Fruit fly (Drosophila melanogaster) whole organism, wandering third instar larva: ENCODE measurements around the gene mtd.

ENCODE experiments used
- Abd-B ChIP-seq: fragments of >200 bp; optimal IDR thresholded peaks from 2 replicates; lab custom pipeline; 2017; ENCODE audit warnings: missing biosample characterization, missing genetic modification characterization
- CG32264 ChIP-seq: fragments of 200-800 bp; sonication (Bioruptor generic); optimal IDR thresholded peaks from 2 replicates; lab custom pipeline; 2016; ENCODE audit warnings: missing biosample characterization, missing genetic modification characterization
- CG9705 ChIP-seq: fragments of 200-800 bp; sonication (Bioruptor generic); optimal IDR thresholded peaks from 2 replicates; lab custom pipeline; 2018; ENCODE audit warnings: missing biosample characterization, mild to moderate bottlenecking, missing genetic modification characterization
- Dfd ChIP-seq: fragments of >200 bp; optimal IDR thresholded peaks from 2 replicates; lab custom pipeline; 2017; ENCODE audit warnings: missing biosample characterization, missing genetic modification characterization
- Dif ChIP-seq: fragments of 200-275, 200-300 bp; sonication (Bioruptor generic); optimal IDR thresholded peaks from 2 replicates; lab custom pipeline; 2018; ENCODE audit warnings: missing biosample characterization, missing genetic modification characterization; ENCODE audit not compliant: partially characterized antibody
- GATAd ChIP-seq: sonication (Bioruptor generic); optimal IDR thresholded peaks from 2 replicates; lab custom pipeline; 2016; ENCODE audit warnings: missing biosample characterization, missing genetic modification characterization
- HLH106 ChIP-seq: fragments of 200-800 bp; optimal IDR thresholded peaks from 3 replicates; lab custom pipeline; 2019; ENCODE audit warnings: missing biosample characterization, mild to moderate bottlenecking, missing genetic modification characterization, moderate library complexity
- Hnf4 ChIP-seq: fragments of 200-800 bp; sonication (Bioruptor generic); optimal IDR thresholded peaks from 2 replicates; lab custom pipeline; 2016; ENCODE audit warnings: missing biosample characterization, mild to moderate bottlenecking, missing genetic modification characterization
- Hr78 ChIP-seq: fragments of >200 bp; optimal IDR thresholded peaks from 2 replicates; lab custom pipeline; 2017; ENCODE audit warnings: missing biosample characterization, missing genetic modification characterization
- Hr83 ChIP-seq: fragments of 200-300 bp; sonication (Bioruptor generic); optimal IDR thresholded peaks from 2 replicates; lab custom pipeline; 2016; ENCODE audit warnings: missing biosample characterization, mild to moderate bottlenecking, missing genetic modification characterization, moderate library complexity; ENCODE audit not compliant: poor library complexity, severe bottlenecking
- Jra ChIP-seq: sonication (Bioruptor generic); optimal IDR thresholded peaks from 2 replicates; lab custom pipeline; 2016; ENCODE audit warnings: missing biosample characterization, missing genetic modification characterization
- Mio ChIP-seq: sonication (Bioruptor generic); optimal IDR thresholded peaks from 2 replicates; lab custom pipeline; 2016; ENCODE audit warnings: missing biosample characterization, missing genetic modification characterization
- N ChIP-seq: fragments of >200 bp; optimal IDR thresholded peaks from 2 replicates; lab custom pipeline; 2018; ENCODE audit warnings: missing biosample characterization, missing external identifiers, missing genetic modification characterization
- OdsH ChIP-seq: fragments of 200-800 bp; sonication (Bioruptor generic); optimal IDR thresholded peaks from 2 replicates; lab custom pipeline; 2016; ENCODE audit warnings: missing biosample characterization, mild to moderate bottlenecking, missing genetic modification characterization
- Rel ChIP-seq, 2 experiments: fragments of 200-800 bp; sonication (Bioruptor generic) in 1 of 2; optimal IDR thresholded peaks; 2 replicates in 1 of 2; 3 replicates in 1 of 2; lab custom pipeline; 2016 to 2019; ENCODE audit warnings: mild to moderate bottlenecking in 2 of 2, missing biosample characterization in 2 of 2, missing genetic modification characterization in 2 of 2, moderate library complexity in 1 of 2
- Sp1 ChIP-seq: fragments of 200-800 bp; sonication (Bioruptor generic); optimal IDR thresholded peaks from 3 replicates; lab custom pipeline; 2019; ENCODE audit warnings: missing biosample characterization, mild to moderate bottlenecking, missing genetic modification characterization, moderate library complexity
- Vsx2 ChIP-seq: fragments of 200-300, 225-300 bp; sonication (Bioruptor generic); optimal IDR thresholded peaks from 2 replicates; lab custom pipeline; 2018; ENCODE audit warnings: missing biosample characterization, missing genetic modification characterization; ENCODE audit not compliant: partially characterized antibody
- br ChIP-seq: fragments of 200-800 bp; sonication (Bioruptor generic); optimal IDR thresholded peaks from 2 replicates; lab custom pipeline; 2016; ENCODE audit warnings: missing biosample characterization, missing genetic modification characterization
- dl ChIP-seq, 2 experiments: fragments of 175-275, 200-275 bp in 1 of 2; fragments of 200-275 bp in 1 of 2; sonication (Bioruptor generic); optimal IDR thresholded peaks; lab custom pipeline; 2018; ENCODE audit warnings: mild to moderate bottlenecking in 2 of 2, missing biosample characterization in 2 of 2, missing genetic modification characterization in 2 of 2, moderate library complexity in 2 of 2; ENCODE audit not compliant: partially characterized antibody in 2 of 2, insufficient read depth in 1 of 2
- dsf ChIP-seq: sonication (Bioruptor generic); optimal IDR thresholded peaks from 2 replicates; lab custom pipeline; 2016; ENCODE audit warnings: missing biosample characterization, missing genetic modification characterization, borderline replicate concordance
- ey ChIP-seq: fragments of 200-800 bp; sonication (Bioruptor generic); optimal IDR thresholded peaks from 2 replicates; lab custom pipeline; 2016; ENCODE audit warnings: missing biosample characterization, missing genetic modification characterization
- foxo ChIP-seq, 2 experiments: fragments of 200-800 bp; sonication (Bioruptor generic); optimal IDR thresholded peaks; 2 replicates in 1 of 2; 3 replicates in 1 of 2; lab custom pipeline; 2016 to 2017; ENCODE audit warnings: missing biosample characterization in 2 of 2, missing genetic modification characterization in 2 of 2
- fru ChIP-seq: fragments of 200-800 bp; sonication (Bioruptor generic); optimal IDR thresholded peaks from 3 replicates; lab custom pipeline; 2016; ENCODE audit warnings: missing biosample characterization, mild to moderate bottlenecking, missing genetic modification characterization
- h ChIP-seq: fragments of 200-800 bp; sonication (Bioruptor generic); optimal IDR thresholded peaks from 3 replicates; lab custom pipeline; 2016; ENCODE audit warnings: missing biosample characterization, mild to moderate bottlenecking, missing genetic modification characterization
- jim ChIP-seq: fragments of 175-275, 200-325 bp; sonication (Bioruptor generic); optimal IDR thresholded peaks from 2 replicates; lab custom pipeline; 2016; ENCODE audit warnings: missing biosample characterization, mild to moderate bottlenecking, missing genetic modification characterization
- pan ChIP-seq: fragments of >200 bp; optimal IDR thresholded peaks from 2 replicates; lab custom pipeline; 2017
- psq ChIP-seq: fragments of 200-800 bp; sonication (Bioruptor generic); optimal IDR thresholded peaks from 3 replicates; lab custom pipeline; 2017; ENCODE audit warnings: missing biosample characterization, mild to moderate bottlenecking, missing genetic modification characterization, moderate library complexity
- rgr ChIP-seq: fragments of 200-800 bp; sonication (Bioruptor generic); optimal IDR thresholded peaks from 3 replicates; lab custom pipeline; 2016; ENCODE audit warnings: missing biosample characterization, mild to moderate bottlenecking, missing genetic modification characterization
- sv ChIP-seq: fragments of 200-800 bp; sonication (Bioruptor generic); optimal IDR thresholded peaks from 3 replicates; lab custom pipeline; 2016; ENCODE audit warnings: missing biosample characterization, missing genetic modification characterization
- tai ChIP-seq: sonication (Bioruptor generic); optimal IDR thresholded peaks from 2 replicates; lab custom pipeline; 2016; ENCODE audit warnings: missing biosample characterization, missing genetic modification characterization
- usp ChIP-seq: fragments of >200 bp; optimal IDR thresholded peaks from 2 replicates; lab custom pipeline; 2017; ENCODE audit warnings: missing biosample characterization, missing genetic modification characterization

mtd gene

dm6 chr3R:5350393-5350972, at the start of gene mtd:
mtd (minus strand) TSS chr3R:5350443.
- TF ChIP-seq tai (no peak), Hr83 (GFP tag; lab: Kevin White, UChicago) (no peak), GATAd (GFP tag; lab: Kevin White, UChicago) (no peak), Dfd (no peak), Hr78 (GFP tag; lab: Kevin White, UChicago) (no peak), Abd-B (GFP tag; lab: Kevin White, UChicago) (no peak), h (GFP tag; lab: Kevin White, UChicago) (no peak), usp (no peak), Sp1 (GFP tag; lab: Kevin White, UChicago) (no peak), sv (GFP tag; lab: Kevin White, UChicago) (no peak), br (no peak), OdsH (no peak)

- TF ChIP-seq dsf (GFP tag; lab: Kevin White, UChicago) (no peak), N (GFP tag; lab: Kevin White, UChicago) (no peak)
These were observed 48.9 kb upstream of the mtd start, which contains the start of gene Or83a for dm6 chr3R:5399096-5399495. Or83a (minus strand) TSS chr3R:5399196.

dm6 chr3R:5395210-5395609, 45.0 kb upstream of the mtd start:
- no peak for TF ChIP-seq OdsH
- TF ChIP-seq pan: no peak
- no peak for TF ChIP-seq rgr (GFP tag; lab: Kevin White, UChicago)
- TF ChIP-seq psq (GFP tag; lab: Kevin White, UChicago): no peak
- TF ChIP-seq CG9705 (GFP tag; lab: Kevin White, UChicago): no peak
- no peak for TF ChIP-seq CG32264
- TF ChIP-seq usp: no peak
- no peak for TF ChIP-seq HLH106
- no peak for TF ChIP-seq Jra (GFP tag; lab: Kevin White, UChicago)

- TF ChIP-seq Hnf4 (GFP tag; lab: Kevin White, UChicago) (no peak), Dif (GFP tag; lab: Kevin White, UChicago) (no peak), CG9705 (GFP tag; lab: Kevin White, UChicago) (peak; percentile 12), HLH106 (peak; percentile 8), rgr (GFP tag; lab: Kevin White, UChicago) (no peak), jim (GFP tag; lab: Kevin White, UChicago) (no peak), ey (no peak), h (GFP tag; lab: Kevin White, UChicago) (peak; percentile 18), br (no peak), CG32264 (no peak), fru (no peak), psq (GFP tag; lab: Kevin White, UChicago) (no peak), Mio (no peak), OdsH (peak; percentile 12), Abd-B (GFP tag; lab: Kevin White, UChicago) (no peak)
These were observed 43.6 kb upstream of the mtd start, which contains the start of gene CG1172 for dm6 chr3R:5393742-5394391. CG1172 (plus strand) TSS chr3R:5393922.

- TF ChIP-seq Dfd (no peak), Vsx2 (peak; percentile 6), Dif (GFP tag; lab: Kevin White, UChicago) (peak; percentile 31), psq (GFP tag; lab: Kevin White, UChicago) (no peak), dl (GFP tag; optimal IDR thresholded peaks at IDR 0.05; lab: Kevin White, UChicago; ENCODE audit: insufficient read depth in 1 of 2, partially characterized antibody in 2 of 2) (peak in 1 of 2 experiments; percentile 1), foxo (GFP tag; optimal IDR thresholded peaks at IDR 0.05; lab: Kevin White, UChicago) (no peak), GATAd (GFP tag; lab: Kevin White, UChicago) (no peak), Rel (GFP tag; optimal IDR thresholded peaks at IDR 0.05; lab: Kevin White, UChicago) (no peak), Rel (tag; optimal IDR thresholded peaks at IDR 0.05; lab: Kevin White, UChicago) (peak; percentile 14)
These were observed 42.4 kb upstream of the mtd start, which contains the start of gene kkv for dm6 chr3R:5392621-5393020. kkv (minus strand) TSS chr3R:5392866.
